Fruit fly (Drosophila melanogaster) whole organism, adult: ENCODE results near the gene Aps.

Source experiments
- CG12768 ChIP-seq: fragments of 200-800 bp; sonication (Bioruptor generic); optimal IDR thresholded peaks from 2 replicates; lab custom pipeline; 2017; ENCODE audit warnings: missing biosample characterization, missing genetic modification characterization, mild to moderate bottlenecking, moderate library complexity, missing genetic modification reagents
- CG1620 ChIP-seq: fragments of 200-800 bp; sonication (Bioruptor generic); optimal IDR thresholded peaks from 2 replicates; lab custom pipeline; 2016; ENCODE audit warnings: missing biosample characterization, missing genetic modification characterization
- CG5204 ChIP-seq: fragments of 200-800 bp; sonication (Bioruptor generic); optimal IDR thresholded peaks from 2 replicates; lab custom pipeline; 2016; ENCODE audit warnings: missing biosample characterization, missing genetic modification characterization
- CG7045 ChIP-seq: fragments of 200-800 bp; sonication (Bioruptor generic); optimal IDR thresholded peaks from 2 replicates; lab custom pipeline; 2017; ENCODE audit warnings: missing biosample characterization, mild to moderate bottlenecking, missing genetic modification characterization
- Hr96 ChIP-seq: fragments of 200-800 bp; sonication (Bioruptor generic); optimal IDR thresholded peaks from 2 replicates; lab custom pipeline; 2016; ENCODE audit warnings: missing biosample characterization, missing genetic modification characterization
- cic ChIP-seq: fragments of 200-800 bp; sonication (Bioruptor generic); optimal IDR thresholded peaks from 2 replicates; lab custom pipeline; 2017; ENCODE audit warnings: missing biosample characterization, mild to moderate bottlenecking, missing genetic modification characterization, moderate library complexity
- kay ChIP-seq: fragments of 200-800 bp; sonication (Bioruptor generic); peaks from one replicate; lab custom pipeline; 2016; ENCODE audit warnings: missing biosample characterization, missing genetic modification characterization, borderline replicate concordance
- ovo ChIP-seq: fragments of 200-800 bp; sonication (Bioruptor generic); optimal IDR thresholded peaks from 2 replicates; lab custom pipeline; 2016; ENCODE audit warnings: missing biosample characterization, missing genetic modification characterization
- pad ChIP-seq: fragments of 200-800 bp; sonication (Bioruptor generic); optimal IDR thresholded peaks from 3 replicates; lab custom pipeline; 2017; ENCODE audit warnings: missing biosample characterization, missing genetic modification characterization, mild to moderate bottlenecking, moderate library complexity, missing genetic modification reagents
- toe ChIP-seq: fragments of 200-800 bp; sonication (Bioruptor generic); optimal IDR thresholded peaks from 2 replicates; lab custom pipeline; 2016; ENCODE audit warnings: missing biosample characterization, missing genetic modification characterization

DNA sequence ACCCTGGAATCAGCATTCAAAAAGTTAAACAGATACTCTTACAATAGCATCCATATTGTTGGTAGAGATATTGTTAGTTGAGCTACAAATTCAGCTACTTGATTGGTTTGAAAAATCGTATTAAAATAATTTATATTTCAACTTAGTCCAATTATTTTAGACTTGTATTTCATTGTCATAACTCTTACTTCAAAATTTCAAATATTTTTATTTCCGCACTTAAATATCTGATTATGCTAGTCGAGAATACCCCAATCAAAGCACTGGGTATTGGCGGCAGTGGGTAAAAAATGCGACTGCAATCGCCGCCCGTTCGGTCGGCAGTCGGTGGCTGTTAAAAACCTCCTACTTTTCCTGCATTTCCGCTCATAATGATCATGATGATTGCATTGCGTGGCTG is 29.9 kb upstream of the Aps start:
- no peak for TF ChIP-seq Hr96 (GFP tag; lab: Kevin White, UChicago)
- TF ChIP-seq CG5204 = no peak
- TF ChIP-seq CG7045 = no peak
- TF ChIP-seq toe (GFP tag; lab: Kevin White, UChicago) = no peak
- TF ChIP-seq cic (GFP tag; lab: Kevin White, UChicago) = no peak
- TF ChIP-seq pad (GFP tag; lab: Kevin White, UChicago) = no peak
- no peak for TF ChIP-seq CG12768 (GFP tag; lab: Kevin White, UChicago)
- TF ChIP-seq CG1620 = no peak
- no peak for TF ChIP-seq ovo
- no peak for TF ChIP-seq kay
